Fruit fly (Drosophila melanogaster) whole organism, embryonic: ENCODE results near the gene CG14088.

Experiments used
- Antp ChIP-seq: fragments of 200-800 bp; sonication (Bioruptor generic); optimal IDR thresholded peaks from 3 replicates; lab custom pipeline; 2016; ENCODE audit warnings: missing biosample characterization, missing genetic modification characterization
- Atf6 ChIP-seq: fragments of 200-800 bp; sonication (Bioruptor generic); IDR thresholded peaks from 2 replicates; pipeline ENCODE4 v1.3.6; 2022; ENCODE audit warnings: missing biosample characterization, missing genetic modification characterization
- Awh ChIP-seq: fragments of 200-800 bp; sonication (Bioruptor generic); IDR thresholded peaks from 2 replicates; pipeline ENCODE4, ENCODE4 v1.3.6; 2022; ENCODE audit warnings: missing biosample characterization, missing genetic modification characterization
- B-H2 ChIP-seq: fragments of 200-800 bp; sonication (Bioruptor generic); optimal IDR thresholded peaks from 2 replicates; lab custom pipeline; 2018; ENCODE audit warnings: missing biosample characterization, mild to moderate bottlenecking, missing genetic modification characterization
- Bdp1 ChIP-seq: fragments of 200-800 bp; sonication (Bioruptor generic); optimal IDR thresholded peaks from 3 replicates; lab custom pipeline; 2016; ENCODE audit warnings: missing biosample characterization, missing genetic modification characterization
- CG10267 ChIP-seq: fragments of 200-800 bp; sonication (Bioruptor generic); optimal IDR thresholded peaks from 2 replicates; lab custom pipeline; 2018; ENCODE audit warnings: missing biosample characterization, mild to moderate bottlenecking, missing genetic modification characterization, moderate library complexity
- CG10366 ChIP-seq: fragments of 200-800 bp; sonication (Bioruptor generic); IDR thresholded peaks from 2 replicates; pipeline ENCODE4 v1.3.6; 2022; ENCODE audit warnings: missing biosample characterization, missing genetic modification characterization
- CG11560 ChIP-seq: fragments of 200-800 bp; sonication (Bioruptor generic); IDR thresholded peaks from 3 replicates; pipeline ENCODE4 v1.3.6; 2022; ENCODE audit warnings: missing biosample characterization, missing genetic modification characterization
- CG13123 ChIP-seq: fragments of 200-800 bp; sonication (Bioruptor generic); optimal IDR thresholded peaks from 2 replicates; lab custom pipeline; 2016; ENCODE audit warnings: missing biosample characterization, missing genetic modification characterization
- CG14050 ChIP-seq: fragments of 200-800 bp; sonication (Bioruptor generic); IDR thresholded peaks from 3 replicates; pipeline ENCODE4 v1.3.6; 2022; ENCODE audit warnings: missing biosample characterization, missing genetic modification characterization
- CG16779 ChIP-seq: fragments of 200-800 bp; sonication (Bioruptor generic); IDR thresholded peaks from 2 replicates; pipeline ENCODE4 v1.3.6; 2022; ENCODE audit warnings: missing biosample characterization, missing genetic modification characterization
- CG16863 ChIP-seq: fragments of 200-800 bp; sonication (Bioruptor generic); optimal IDR thresholded peaks from 3 replicates; lab custom pipeline; 2016; ENCODE audit warnings: missing biosample characterization, missing genetic modification characterization
- CG18476 ChIP-seq: fragments of 200-800 bp; sonication (Bioruptor generic); optimal IDR thresholded peaks from 2 replicates; lab custom pipeline; 2016; ENCODE audit warnings: missing biosample characterization, mild to moderate bottlenecking, missing genetic modification characterization
- CG2129 ChIP-seq: fragments of 200-800 bp; sonication (Bioruptor generic); IDR thresholded peaks from 2 replicates; pipeline ENCODE4 v1.3.6; 2022; ENCODE audit warnings: missing biosample characterization, missing genetic modification characterization; ENCODE audit not compliant: partially characterized antibody
- CG32532 ChIP-seq: fragments of 200-800 bp; sonication (Bioruptor generic); IDR thresholded peaks from 2 replicates; pipeline ENCODE4 v1.3.6; 2022; ENCODE audit warnings: missing biosample characterization, missing genetic modification characterization
- CG32767 ChIP-seq: fragments of 200-800 bp; sonication (Bioruptor generic); IDR thresholded peaks from 2 replicates; pipeline ENCODE4 v1.3.6; 2022; ENCODE audit warnings: missing biosample characterization, missing genetic modification characterization
- CG3407 ChIP-seq: fragments of 200-800 bp; sonication (Bioruptor generic); optimal IDR thresholded peaks from 2 replicates; lab custom pipeline; 2018; ENCODE audit warnings: missing biosample characterization, mild to moderate bottlenecking, missing genetic modification characterization
- CG7556 ChIP-seq: fragments of 200-800 bp; sonication (Bioruptor generic); optimal IDR thresholded peaks from 2 replicates; lab custom pipeline; 2017; ENCODE audit warnings: missing biosample characterization, mild to moderate bottlenecking, missing genetic modification characterization
- CG9215 ChIP-seq: fragments of 200-800 bp; sonication (Bioruptor generic); IDR thresholded peaks from 2 replicates; pipeline ENCODE4 v1.3.6; 2022; ENCODE audit warnings: missing biosample characterization, missing genetic modification characterization
- CG9437 ChIP-seq: fragments of 200-800 bp; sonication (Bioruptor generic); optimal IDR thresholded peaks from 2 replicates; lab custom pipeline; 2018; ENCODE audit warnings: missing biosample characterization, mild to moderate bottlenecking, missing genetic modification characterization
- D ChIP-seq, 2 experiments: fragments of 200-800 bp in 1 of 2; fragments of >200 bp in 1 of 2; sonication (Bioruptor generic) in 1 of 2; optimal IDR thresholded peaks; 2 replicates in 1 of 2; 3 replicates in 1 of 2; lab custom pipeline; 2017; ENCODE audit warnings: mild to moderate bottlenecking in 1 of 2, missing biosample characterization in 1 of 2, missing genetic modification characterization in 1 of 2, missing genetic modification reagents in 1 of 2
- Dad ChIP-seq: fragments of 200-800 bp; sonication (Bioruptor generic); optimal IDR thresholded peaks from 3 replicates; lab custom pipeline; 2016; ENCODE audit warnings: missing biosample characterization, missing genetic modification characterization
- Dp ChIP-seq: fragments of 200-800 bp; sonication (Bioruptor generic); optimal IDR thresholded peaks from 2 replicates; lab custom pipeline; 2018; ENCODE audit warnings: missing biosample characterization, mild to moderate bottlenecking, missing genetic modification characterization, moderate library complexity
- Drgx ChIP-seq: fragments of 200-800 bp; sonication (Bioruptor generic); IDR thresholded peaks from 2 replicates; pipeline ENCODE4 v1.3.6; 2022; ENCODE audit warnings: missing biosample characterization, missing genetic modification characterization
- E2f1 ChIP-seq: fragments of 200-800 bp; sonication (Bioruptor generic); IDR thresholded peaks from 2 replicates; pipeline ENCODE4 v1.3.6; 2022; ENCODE audit warnings: missing biosample characterization, missing genetic modification characterization
- ERR ChIP-seq: fragments of 200-800 bp; sonication (Bioruptor generic); optimal IDR thresholded peaks from 2 replicates; lab custom pipeline; 2016; ENCODE audit warnings: missing biosample characterization, missing genetic modification characterization
- Fer3 ChIP-seq: fragments of 200-800 bp; sonication (Bioruptor generic); optimal IDR thresholded peaks from 2 replicates; lab custom pipeline; 2018; ENCODE audit warnings: missing biosample characterization, mild to moderate bottlenecking, missing genetic modification characterization, moderate library complexity
- H2.0 ChIP-seq: fragments of 200-800 bp; sonication (Bioruptor generic); IDR thresholded peaks from 2 replicates; pipeline ENCODE4 v1.3.6; 2022; ENCODE audit warnings: missing biosample characterization, missing genetic modification characterization
- MBD-R2 ChIP-seq: fragments of 200-800 bp; sonication (Bioruptor generic); IDR thresholded peaks from 2 replicates; pipeline ENCODE4 v1.3.6; 2022; ENCODE audit warnings: missing biosample characterization, missing genetic modification characterization
- Mad ChIP-seq: fragments of 200-800 bp; sonication (Bioruptor generic); optimal IDR thresholded peaks from 2 replicates; lab custom pipeline; 2016; ENCODE audit warnings: missing biosample characterization, missing genetic modification characterization
- NC2β ChIP-seq: fragments of 200-800 bp; sonication (Bioruptor generic); optimal IDR thresholded peaks from 2 replicates; lab custom pipeline; 2016; ENCODE audit warnings: missing biosample characterization, missing genetic modification characterization
- Pdp1 ChIP-seq, 2 experiments: fragments of 200-800 bp; sonication (Bioruptor generic); optimal IDR thresholded peaks; 3 replicates each; lab custom pipeline; 2016; ENCODE audit warnings: missing biosample characterization in 2 of 2, missing genetic modification characterization in 2 of 2, mild to moderate bottlenecking in 1 of 2, moderate library complexity in 1 of 2
- TFAM ChIP-seq: fragments of 200-800 bp; sonication (Bioruptor generic); optimal IDR thresholded peaks from 2 replicates; lab custom pipeline; 2017; ENCODE audit warnings: missing biosample characterization, missing genetic modification characterization, inconsistent platforms
- bsh ChIP-seq, 2 experiments: fragments of 200-800 bp; sonication (Bioruptor generic); optimal IDR thresholded peaks; 2 replicates each; lab custom pipeline; 2017 to 2018; ENCODE audit warnings: mild to moderate bottlenecking in 2 of 2, missing biosample characterization in 2 of 2, missing genetic modification characterization in 2 of 2, moderate library complexity in 1 of 2
- caup ChIP-seq: fragments of 200-800 bp; sonication (Bioruptor generic); optimal IDR thresholded peaks from 3 replicates; lab custom pipeline; 2017; ENCODE audit warnings: missing biosample characterization, mild to moderate bottlenecking, missing genetic modification characterization, moderate library complexity; ENCODE audit not compliant: severe bottlenecking
- dpn ChIP-seq, 2 experiments: fragments of 200-800 bp; sonication (Bioruptor generic); optimal IDR thresholded peaks; 3 replicates each; lab custom pipeline; 2016; ENCODE audit warnings: missing biosample characterization in 2 of 2, missing genetic modification characterization in 2 of 2
- grau ChIP-seq: fragments of 200-800 bp; optimal IDR thresholded peaks from 3 replicates; lab custom pipeline; 2019; ENCODE audit warnings: missing biosample characterization, mild to moderate bottlenecking, missing genetic modification characterization, moderate library complexity
- her ChIP-seq: fragments of 200-800 bp; sonication (Bioruptor generic); optimal IDR thresholded peaks from 2 replicates; lab custom pipeline; 2016; ENCODE audit warnings: missing biosample characterization, missing genetic modification characterization
- jumu ChIP-seq: fragments of 200-800 bp; sonication (Bioruptor generic); optimal IDR thresholded peaks from 3 replicates; lab custom pipeline; 2016; ENCODE audit warnings: missing biosample characterization, missing genetic modification characterization
- knrl ChIP-seq: fragments of 200-800 bp; sonication (Bioruptor generic); IDR thresholded peaks from 3 replicates; pipeline ENCODE4 v1.3.6; 2022; ENCODE audit warnings: missing biosample characterization, missing genetic modification characterization; ENCODE audit not compliant: partially characterized antibody
- lilli ChIP-seq: fragments of 200-800 bp; sonication (Bioruptor generic); optimal IDR thresholded peaks from 3 replicates; lab custom pipeline; 2016; ENCODE audit warnings: missing biosample characterization, missing genetic modification characterization
- mirr ChIP-seq: fragments of 200-800 bp; sonication (Bioruptor generic); optimal IDR thresholded peaks from 3 replicates; lab custom pipeline; 2018; ENCODE audit warnings: missing biosample characterization, mild to moderate bottlenecking, missing genetic modification characterization
- phol ChIP-seq: fragments of 200-800 bp; sonication (Bioruptor generic); optimal IDR thresholded peaks from 3 replicates; lab custom pipeline; 2018; ENCODE audit warnings: missing biosample characterization, mild to moderate bottlenecking, missing genetic modification characterization, moderate library complexity
- pnt ChIP-seq: fragments of 200-800 bp; sonication (Bioruptor generic); optimal IDR thresholded peaks from 3 replicates; lab custom pipeline; 2016; ENCODE audit warnings: missing biosample characterization, missing genetic modification characterization
- ranshi ChIP-seq: fragments of 200-800 bp; sonication (Bioruptor generic); IDR thresholded peaks from 2 replicates; pipeline ENCODE4 v1.3.6; 2022; ENCODE audit warnings: missing biosample characterization, missing genetic modification characterization
- slp2 ChIP-seq: fragments of 200-800 bp; sonication (Bioruptor generic); optimal IDR thresholded peaks from 2 replicates; lab custom pipeline; 2016; ENCODE audit warnings: missing biosample characterization, missing genetic modification characterization
- twi ChIP-seq: fragments of 200-800 bp; optimal IDR thresholded peaks from 2 replicates; lab custom pipeline; 2019; ENCODE audit warnings: missing biosample characterization, mild to moderate bottlenecking, missing genetic modification characterization, moderate library complexity
- vfl ChIP-seq: fragments of 200-800 bp; sonication (Bioruptor generic); optimal IDR thresholded peaks from 2 replicates; lab custom pipeline; 2016; ENCODE audit warnings: missing biosample characterization, missing genetic modification characterization
- vvl ChIP-seq: fragments of 200-800 bp; sonication (Bioruptor generic); IDR thresholded peaks from 2 replicates; pipeline ENCODE4 v1.3.6; 2022; ENCODE audit warnings: missing biosample characterization, missing genetic modification characterization

Gene CG14088

DNA sequence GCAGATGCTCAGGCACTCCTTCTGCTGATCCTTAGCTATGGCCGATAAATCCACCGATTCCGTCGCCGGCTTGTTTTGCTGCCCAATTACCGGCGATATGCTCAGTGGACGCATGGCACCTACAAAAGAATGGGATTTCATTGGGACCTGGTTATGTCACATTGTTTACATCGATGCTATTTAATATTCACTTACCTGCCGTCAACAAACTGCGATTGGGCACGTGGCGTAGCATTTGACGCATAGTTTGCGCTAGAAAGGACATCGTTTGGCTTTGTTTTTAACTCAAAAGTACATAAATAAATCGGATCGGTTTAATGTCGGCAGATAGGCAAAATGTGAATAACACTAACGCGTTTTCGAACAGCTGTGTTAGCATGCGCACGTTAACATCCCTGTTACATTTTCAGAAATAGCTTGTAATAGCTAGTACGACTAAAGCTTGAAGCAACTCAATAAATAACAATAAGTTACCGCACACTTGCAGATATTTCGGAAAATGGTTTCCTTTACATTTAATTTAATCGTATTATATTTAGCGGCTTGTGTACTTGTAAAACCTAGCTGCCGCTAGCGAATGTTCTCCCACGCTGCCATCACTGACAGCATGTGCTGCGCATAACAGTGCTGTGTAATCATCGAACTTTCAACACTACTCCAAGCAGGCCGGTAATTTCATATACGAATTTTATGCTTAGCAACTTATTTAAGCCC is 15.6 kb downstream of the CG14088 start, which contains the start of the genes mRpL21 and rept (continued):
- TF ChIP-seq CG18476 (peak; percentile 23), mirr (GFP tag; lab: Kevin White, UChicago) (no peak), Bdp1 (GFP tag; lab: Kevin White, UChicago) (peak; percentile 51), vfl (peak; percentile 69), ERR (GFP tag; lab: Kevin White, UChicago) (no peak), pnt (GFP tag; lab: Kevin White, UChicago) (no peak), CG11560 (tag; lab: Robert Waterston, UW) (no peak), bsh (GFP tag; optimal IDR thresholded peaks at IDR 0.05; lab: Kevin White, UChicago) (peak in 1 of 2 experiments; percentile 40), CG32532 (GFP tag; lab: Robert Waterston, UW) (peak; percentile 42), CG3407 (no peak), MBD-R2 (GFP tag; lab: Robert Waterston, UW) (peak; percentile 93), Drgx (GFP tag; lab: Robert Waterston, UW) (no peak), E2f1 (GFP tag; lab: Robert Waterston, UW) (peak; percentile 33; the same call in 1 of the 2 replicates), D (optimal IDR thresholded peaks at IDR 0.05; lab: Kevin White, UChicago) (no peak), D (GFP tag; optimal IDR thresholded peaks at IDR 0.05; lab: Kevin White, UChicago) (peak; percentile 11), phol (tag; lab: Kevin White, UChicago) (peak; percentile 57), Dad (peak; percentile 49), CG16863 (GFP tag; lab: Kevin White, UChicago) (peak; percentile 17), CG16779 (GFP tag; lab: Robert Waterston, UW) (peak; percentile 41; the same call in 1 of the 2 replicates), Antp (GFP tag; lab: Kevin White, UChicago) (peak; percentile 16), Pdp1 (GFP tag; optimal IDR thresholded peaks at IDR 0.05; lab: Kevin White, UChicago) (peak; percentile 31 to 94), CG7556 (peak; percentile 38), CG10267 (tag; lab: Kevin White, UChicago) (peak; percentile 95), lilli (GFP tag; lab: Kevin White, UChicago) (peak; percentile 80), ranshi (GFP tag; lab: Robert Waterston, UW) (no peak), jumu (GFP tag; lab: Kevin White, UChicago) (peak; percentile 36), her (GFP tag; lab: Kevin White, UChicago) (peak; percentile 60), CG2129 (no peak), twi (tag; lab: Kevin White, UChicago) (peak; percentile 81), CG10366 (GFP tag; lab: Robert Waterston, UW) (peak; percentile 39; the same call in 1 of the 2 replicates), grau (tag; lab: Kevin White, UChicago) (peak; percentile 63), vvl (peak; percentile 62), caup (GFP tag; lab: Kevin White, UChicago) (peak; percentile 63), CG32767 (no peak), Fer3 (tag; lab: Kevin White, UChicago) (peak; percentile 24), Atf6 (peak; percentile 51; the same call in 1 of the 2 replicates), CG13123 (GFP tag; lab: Kevin White, UChicago) (no peak), NC2β (GFP tag; lab: Kevin White, UChicago) (peak; percentile 11), H2.0 (GFP tag; lab: Robert Waterston, UW) (peak; percentile 40), knrl (peak; percentile 34; the same call in 2 of the 3 replicates), CG14050 (GFP tag; lab: Robert Waterston, UW) (no peak), TFAM (no peak), Awh (GFP tag; lab: Robert Waterston, UW) (no peak), CG9437 (GFP tag; lab: Kevin White, UChicago) (peak; percentile 46), Dp (GFP tag; lab: Kevin White, UChicago) (peak; percentile 42), dpn (GFP tag; optimal IDR thresholded peaks at IDR 0.05; lab: Kevin White, UChicago) (peak; percentile 63 to 70), slp2 (GFP tag; lab: Kevin White, UChicago) (no peak), CG9215 (GFP tag; lab: Robert Waterston, UW) (0 out of 2 replicates have a peak, but pooled peaks have one; percentile 13), B-H2 (GFP tag; lab: Kevin White, UChicago) (peak; percentile 54), Mad (GFP tag; lab: Kevin White, UChicago) (peak; percentile 42)
